Fruit fly (Drosophila melanogaster) whole organism, embryonic: ENCODE data around the gene Nxf3.

Source experiments
- Asciz ChIP-seq: fragments of 200-800 bp; sonication (Bioruptor generic); optimal IDR thresholded peaks from 2 replicates; lab custom pipeline; 2017; ENCODE audit warnings: missing biosample characterization, mild to moderate bottlenecking, missing genetic modification characterization, missing genetic modification reagents
- Awh ChIP-seq: fragments of 200-800 bp; sonication (Bioruptor generic); IDR thresholded peaks from 2 replicates; pipeline ENCODE4, ENCODE4 v1.3.6; 2022; ENCODE audit warnings: missing biosample characterization, missing genetic modification characterization
- CG10321 ChIP-seq: fragments of 200-800 bp; sonication (Bioruptor generic); IDR thresholded peaks from 2 replicates; pipeline ENCODE4 v1.3.6; 2022; ENCODE audit warnings: missing biosample characterization, missing genetic modification characterization
- CG11696 ChIP-seq: fragments of 200-800 bp; sonication (Bioruptor generic); IDR thresholded peaks from 2 replicates; pipeline ENCODE4 v1.3.6; 2022; ENCODE audit warnings: missing biosample characterization, missing genetic modification characterization
- CG1233 ChIP-seq: fragments of 200-800 bp; sonication (Bioruptor generic); optimal IDR thresholded peaks from 4 replicates; lab custom pipeline; 2018; ENCODE audit warnings: missing biosample characterization, mild to moderate bottlenecking, missing genetic modification characterization
- CG13424 ChIP-seq: fragments of 200-800 bp; sonication (Bioruptor generic); optimal IDR thresholded peaks from 2 replicates; lab custom pipeline; 2019; ENCODE audit warnings: missing biosample characterization, mild to moderate bottlenecking, missing genetic modification characterization, moderate library complexity
- CG14014 ChIP-seq: fragments of 200-800 bp; sonication (Bioruptor generic); IDR thresholded peaks from 2 replicates; pipeline ENCODE4 v1.3.6; 2022; ENCODE audit warnings: missing biosample characterization, missing genetic modification characterization
- CG15696 ChIP-seq: fragments of 200-800 bp; sonication (Bioruptor generic); optimal IDR thresholded peaks from 2 replicates; lab custom pipeline; 2019; ENCODE audit warnings: missing biosample characterization, mild to moderate bottlenecking, missing genetic modification characterization, moderate library complexity
- CG1602 ChIP-seq: fragments of 200-800 bp; sonication (Bioruptor generic); optimal IDR thresholded peaks from 3 replicates; lab custom pipeline; 2016; ENCODE audit warnings: missing biosample characterization, missing genetic modification characterization
- CG16813 ChIP-seq: fragments of 200-800 bp; sonication (Bioruptor generic); IDR thresholded peaks from 3 replicates; pipeline ENCODE4 v1.3.6; 2022; ENCODE audit warnings: missing biosample characterization, missing genetic modification characterization; ENCODE audit not compliant: partially characterized antibody
- CG17361 ChIP-seq: fragments of 200-800 bp; sonication (Bioruptor generic); IDR thresholded peaks from 3 replicates; pipeline ENCODE4 v1.3.6; 2022; ENCODE audit warnings: missing biosample characterization, missing genetic modification characterization
- CG18764 ChIP-seq: fragments of 200-800 bp; sonication (Bioruptor generic); optimal IDR thresholded peaks from 3 replicates; lab custom pipeline; 2016; ENCODE audit warnings: missing biosample characterization, missing genetic modification characterization
- CG31224 ChIP-seq: fragments of 200-800 bp; sonication (Bioruptor generic); IDR thresholded peaks from 2 replicates; pipeline ENCODE4 v1.3.6; 2022; ENCODE audit warnings: missing biosample characterization, missing genetic modification characterization
- CG33557 ChIP-seq: fragments of 200-800 bp; sonication (Bioruptor generic); optimal IDR thresholded peaks from 2 replicates; lab custom pipeline; 2019; ENCODE audit warnings: missing biosample characterization, mild to moderate bottlenecking, missing genetic modification characterization, moderate library complexity
- CG4404 ChIP-seq: fragments of 200-800 bp; sonication (Bioruptor generic); IDR thresholded peaks from 2 replicates; pipeline ENCODE4 v1.3.6; 2022; ENCODE audit warnings: missing biosample characterization, missing genetic modification characterization
- CG6689 ChIP-seq: fragments of 200-800 bp; sonication (Bioruptor generic); IDR thresholded peaks from 2 replicates; pipeline ENCODE4 v1.3.6; 2022; ENCODE audit warnings: missing biosample characterization, missing genetic modification characterization
- CrebB ChIP-seq: fragments of 200-800 bp; sonication (Bioruptor generic); optimal IDR thresholded peaks from 3 replicates; lab custom pipeline; 2018; ENCODE audit warnings: missing biosample characterization, mild to moderate bottlenecking, missing genetic modification characterization
- Deaf1 ChIP-seq: fragments of 200-800 bp; optimal IDR thresholded peaks from 3 replicates; lab custom pipeline; 2019; ENCODE audit warnings: missing biosample characterization, mild to moderate bottlenecking, missing genetic modification characterization, moderate library complexity
- Dip3 ChIP-seq: fragments of 200-800 bp; sonication (Bioruptor generic); optimal IDR thresholded peaks from 3 replicates; lab custom pipeline; 2016; ENCODE audit warnings: missing biosample characterization, missing genetic modification characterization
- Med ChIP-seq: fragments of 200-800 bp; sonication (Bioruptor generic); peaks from one replicate; lab custom pipeline; 2016; ENCODE audit warnings: missing biosample characterization, missing genetic modification characterization, mild to moderate bottlenecking, inconsistent platforms, moderate library complexity
- Oli ChIP-seq: fragments of 200-800 bp; sonication (Bioruptor generic); optimal IDR thresholded peaks from 2 replicates; lab custom pipeline; 2018; ENCODE audit warnings: missing biosample characterization, mild to moderate bottlenecking, missing genetic modification characterization, moderate library complexity
- Rfx ChIP-seq: fragments of 200-800 bp; sonication (Bioruptor generic); IDR thresholded peaks from 2 replicates; pipeline ENCODE4 v1.3.6; 2022; ENCODE audit warnings: missing biosample characterization, missing genetic modification characterization
- cg ChIP-seq: fragments of 200-800 bp; sonication (Bioruptor generic); optimal IDR thresholded peaks from 3 replicates; lab custom pipeline; 2019; ENCODE audit warnings: missing biosample characterization, mild to moderate bottlenecking, missing genetic modification characterization, moderate library complexity
- chif ChIP-seq, 2 experiments: fragments of 200-800 bp; sonication (Bioruptor generic); optimal IDR thresholded peaks; 3 replicates each; lab custom pipeline; 2016; ENCODE audit warnings: missing biosample characterization in 2 of 2, missing genetic modification characterization in 2 of 2
- dysf ChIP-seq: fragments of 200-800 bp; sonication (Bioruptor generic); IDR thresholded peaks from 3 replicates; pipeline ENCODE4 v1.3.6; 2022; ENCODE audit warnings: missing biosample characterization, missing genetic modification characterization
- gem ChIP-seq: fragments of 200-800 bp; sonication (Bioruptor generic); optimal IDR thresholded peaks from 2 replicates; lab custom pipeline; 2019; ENCODE audit warnings: missing biosample characterization, mild to moderate bottlenecking, missing genetic modification characterization, moderate library complexity
- gsb-n ChIP-seq: fragments of 200-800 bp; sonication (Bioruptor generic); optimal IDR thresholded peaks from 3 replicates; lab custom pipeline; 2018; ENCODE audit warnings: missing biosample characterization, mild to moderate bottlenecking, missing genetic modification characterization
- ind ChIP-seq: fragments of 200-800 bp; sonication (Bioruptor generic); optimal IDR thresholded peaks from 3 replicates; lab custom pipeline; 2016; ENCODE audit warnings: missing biosample characterization, missing genetic modification characterization
- kay ChIP-seq: fragments of 200-800 bp; sonication (Bioruptor generic); optimal IDR thresholded peaks from 2 replicates; lab custom pipeline; 2016; ENCODE audit warnings: missing biosample characterization, missing genetic modification characterization
- luna ChIP-seq: fragments of 200-800 bp; sonication (Bioruptor generic); optimal IDR thresholded peaks from 2 replicates; lab custom pipeline; 2016; ENCODE audit warnings: missing biosample characterization, missing genetic modification characterization
- mam ChIP-seq: fragments of 200-800 bp; sonication (Bioruptor generic); optimal IDR thresholded peaks from 3 replicates; lab custom pipeline; 2016; ENCODE audit warnings: missing biosample characterization, missing genetic modification characterization
- nom ChIP-seq: fragments of 200-800 bp; sonication (Bioruptor generic); optimal IDR thresholded peaks from 2 replicates; lab custom pipeline; 2017; ENCODE audit warnings: missing biosample characterization, missing genetic modification characterization, mild to moderate bottlenecking, moderate library complexity, missing genetic modification reagents
- pnt ChIP-seq: fragments of 200-800 bp; sonication (Bioruptor generic); optimal IDR thresholded peaks from 3 replicates; lab custom pipeline; 2016; ENCODE audit warnings: missing biosample characterization, missing genetic modification characterization
- prd ChIP-seq, 3 experiments: fragments of >200 bp in 2 of 3; fragments of 200-800 bp in 1 of 3; sonication (Bioruptor generic) in 1 of 3; optimal IDR thresholded peaks in 2 of 3; IDR thresholded peaks in 1 of 3; 2 replicates in 2 of 3; 3 replicates in 1 of 3; pipeline versions ENCODE4 v1.3.6 to Lab custom; 2017 to 2022; ENCODE audit warnings: missing biosample characterization in 1 of 3, missing genetic modification characterization in 1 of 3
- sens ChIP-seq: fragments of 200-800 bp; sonication (Bioruptor generic); peaks from one replicate; lab custom pipeline; 2016; ENCODE audit warnings: missing biosample characterization, missing genetic modification characterization
- yki ChIP-seq: fragments of >200 bp; optimal IDR thresholded peaks from 3 replicates; lab custom pipeline; 2018

Gene Nxf3

dm6 chr3L:13923332-13924272 is 41.4 kb upstream of the Nxf3 start (continued):
- TF ChIP-seq chif (GFP tag; optimal IDR thresholded peaks at IDR 0.05; lab: Kevin White, UChicago) (peak in 1 of 2 experiments; percentile 12), Awh (GFP tag; lab: Robert Waterston, UW) (peak; percentile 64; the same call in 1 of the 2 replicates), CG1233 (peak; percentile 8), Asciz (peak; percentile 27), mam (GFP tag; lab: Kevin White, UChicago) (peak; percentile 33), Dip3 (GFP tag; lab: Kevin White, UChicago) (peak; percentile 32), nom (GFP tag; lab: Kevin White, UChicago) (peak; percentile 10), CG18764 (peak; percentile 21), Deaf1 (tag; lab: Kevin White, UChicago) (peak; percentile 33), CG13424 (tag; lab: Kevin White, UChicago) (peak; percentile 32), kay (GFP tag; lab: Kevin White, UChicago) (no peak), CG14014 (GFP tag; lab: Robert Waterston, UW) (peak; percentile 76), CG31224 (GFP tag; lab: Robert Waterston, UW) (peak; percentile 81), CG16813 (GFP tag; lab: Robert Waterston, UW) (no peak), Oli (tag; lab: Kevin White, UChicago) (peak; percentile 19), luna (GFP tag; lab: Kevin White, UChicago) (no peak), pnt (GFP tag; lab: Kevin White, UChicago) (peak; percentile 25), CrebB (tag; lab: Kevin White, UChicago) (no peak), CG1602 (GFP tag; lab: Kevin White, UChicago) (peak; percentile 21)

DNA sequence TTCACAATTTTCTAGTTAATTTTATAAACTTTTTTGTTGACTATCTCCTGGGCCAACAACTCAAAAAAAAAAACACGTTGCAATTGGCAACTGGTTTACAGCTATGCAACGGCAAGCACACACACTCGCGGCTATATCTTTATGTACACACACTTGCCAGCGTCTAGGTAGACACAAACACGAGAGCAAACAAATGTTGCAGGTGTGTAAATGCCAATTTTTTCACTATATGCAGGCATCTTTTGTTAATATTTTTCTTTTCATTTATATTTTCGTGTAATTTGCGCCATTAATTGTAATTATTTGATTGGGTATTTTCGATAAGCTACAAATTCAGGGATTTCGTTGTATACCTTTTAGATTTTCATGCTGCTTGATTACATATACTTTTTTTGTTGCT is 40.4 kb upstream of the Nxf3 start:
- TF ChIP-seq yki (lab: Kevin White, UChicago) (no peak), prd (optimal IDR thresholded peaks at IDR 0.05; lab: Kevin White, UChicago) (no peak), prd (GFP tag; IDR thresholded peaks at IDR 0.05; lab: Robert Waterston, UW) (peak; percentile 32; the same call in 1 of the 3 replicates), gsb-n (tag; lab: Kevin White, UChicago) (peak; percentile 6), CG17361 (0 out of 3 replicates have a peak, but pooled peaks have one; percentile 24), CG33557 (GFP tag; lab: Kevin White, UChicago) (no peak), ind (no peak), sens (GFP tag; lab: Kevin White, UChicago) (peak; percentile 59), CG11696 (GFP tag; lab: Robert Waterston, UW) (peak; percentile 59), Med (GFP tag; lab: Kevin White, UChicago) (peak; percentile 65), Rfx (GFP tag; lab: Robert Waterston, UW) (0 out of 2 replicates have a peak, but pooled peaks have one; percentile 9), CrebB (tag; lab: Kevin White, UChicago) (no peak), CG10321 (no peak), cg (GFP tag; lab: Kevin White, UChicago) (peak; percentile 11), CG6689 (GFP tag; lab: Robert Waterston, UW) (peak; percentile 10; the same call in 1 of the 2 replicates), gem (tag; lab: Kevin White, UChicago) (peak; percentile 40), Oli (tag; lab: Kevin White, UChicago) (peak; percentile 9), CG15696 (tag; lab: Kevin White, UChicago) (peak; percentile 4), dysf (GFP tag; lab: Robert Waterston, UW) (0 out of 3 replicates have a peak, but pooled peaks have one; percentile 8), CG4404 (GFP tag; lab: Robert Waterston, UW) (no peak)
